Fruit fly (Drosophila melanogaster): ENCODE measurements around the gene CG5986.

CG5986 gene

DNA sequence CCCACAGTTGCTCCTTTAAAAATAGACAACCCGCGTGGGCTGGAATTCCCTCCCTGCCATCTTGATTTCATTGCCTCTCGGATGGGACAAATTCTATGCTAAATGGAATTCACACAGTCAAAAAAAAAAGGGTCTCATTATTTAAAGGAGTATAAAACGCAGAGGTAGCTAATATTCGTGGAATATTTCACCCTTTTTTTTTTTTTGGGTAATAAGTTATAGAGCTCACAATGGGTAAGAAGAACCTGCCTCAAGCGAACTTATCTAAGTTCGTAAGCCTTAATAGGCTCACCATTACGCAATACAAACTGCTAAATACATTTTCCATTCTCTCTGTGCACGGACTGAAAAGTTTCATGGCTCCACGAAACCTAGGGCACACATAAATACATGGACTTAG, 26.1 kb downstream of the CG5986 start:
- TF ChIP-seq CG8478 (optimal IDR thresholded peaks at IDR 0.05) (no peak), pan (optimal IDR thresholded peaks at IDR 0.05) (no peak), usp (GFP tag; optimal IDR thresholded peaks at IDR 0.05) (no peak), psq (optimal IDR thresholded peaks at IDR 0.05) (no peak), EcR (GFP tag; optimal IDR thresholded peaks at IDR 0.05) (no peak), Dll (optimal IDR thresholded peaks at IDR 0.05) (no peak)

DNA sequence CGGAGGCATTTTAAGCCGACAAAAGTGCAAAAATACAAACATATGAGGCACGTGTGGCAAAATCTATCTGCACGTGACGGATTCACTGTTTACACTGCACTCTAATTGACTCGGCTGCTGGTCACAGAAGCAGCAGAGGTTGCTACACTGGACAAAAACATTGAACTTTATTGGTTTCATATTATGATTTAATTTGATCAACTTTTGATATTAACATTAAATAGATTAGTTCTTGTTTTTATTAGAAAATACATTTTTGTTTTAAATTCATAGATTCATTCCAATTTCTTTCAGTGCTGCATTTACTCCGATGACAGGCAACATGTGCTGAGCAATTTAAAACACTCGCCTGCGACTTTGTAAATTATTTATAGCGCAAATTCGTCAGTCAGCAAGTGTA, 31.5 kb downstream of the CG5986 start:
- no peak for TF ChIP-seq EcR (GFP tag; optimal IDR thresholded peaks at IDR 0.05)
- no peak for TF ChIP-seq psq (optimal IDR thresholded peaks at IDR 0.05)
- no peak for TF ChIP-seq pan (optimal IDR thresholded peaks at IDR 0.05)
- TF ChIP-seq Dll (optimal IDR thresholded peaks at IDR 0.05), result no peak
- TF ChIP-seq CG8478 (optimal IDR thresholded peaks at IDR 0.05), result no peak
- TF ChIP-seq usp (GFP tag; optimal IDR thresholded peaks at IDR 0.05), result no peak

DNA sequence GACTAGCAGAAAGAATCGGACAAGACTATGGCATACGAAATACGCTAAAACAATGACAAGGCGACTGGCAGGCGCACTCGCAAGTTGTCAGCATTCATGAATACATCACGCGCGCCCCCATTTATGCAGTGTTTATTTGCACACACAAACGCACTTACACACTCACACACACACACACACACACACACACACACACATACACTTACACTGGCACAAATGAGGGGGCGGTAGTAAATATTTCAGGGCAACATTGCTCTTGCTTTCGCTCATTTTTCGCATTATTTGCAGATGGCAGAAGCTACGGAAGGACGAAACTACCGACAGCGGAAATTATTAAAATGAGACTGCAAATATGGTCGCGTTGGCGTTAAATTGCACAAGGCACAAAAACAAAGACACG, 32.0 kb downstream of the CG5986 start:
- TF ChIP-seq psq (optimal IDR thresholded peaks at IDR 0.05) (no peak), pan (optimal IDR thresholded peaks at IDR 0.05) (no peak), EcR (GFP tag; optimal IDR thresholded peaks at IDR 0.05) (no peak), CG8478 (optimal IDR thresholded peaks at IDR 0.05) (no peak), Dll (optimal IDR thresholded peaks at IDR 0.05) (no peak), usp (GFP tag; optimal IDR thresholded peaks at IDR 0.05) (no peak)

DNA sequence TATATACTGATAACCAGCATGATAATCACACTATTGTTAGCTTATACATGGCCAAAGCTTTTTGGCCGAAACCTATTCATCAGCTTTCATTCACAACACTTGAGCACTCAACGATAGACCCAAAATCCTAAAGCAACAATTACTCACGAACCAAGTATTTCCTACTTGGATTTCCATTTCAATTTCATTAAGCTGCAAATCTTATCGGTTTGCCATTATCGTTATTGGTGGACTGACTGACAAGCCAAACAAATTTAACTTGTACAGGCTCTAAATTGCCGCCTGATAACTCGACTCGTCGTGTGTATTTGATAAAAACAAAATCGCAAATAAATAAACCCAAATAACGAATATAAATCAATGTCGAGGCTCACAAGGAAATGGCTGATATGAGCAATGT, 37.4 kb downstream of the CG5986 start:
- no peak for TF ChIP-seq psq (optimal IDR thresholded peaks at IDR 0.05)
- no peak for TF ChIP-seq Dll (optimal IDR thresholded peaks at IDR 0.05)
- no peak for TF ChIP-seq EcR (GFP tag; optimal IDR thresholded peaks at IDR 0.05)
- no peak for TF ChIP-seq usp (GFP tag; optimal IDR thresholded peaks at IDR 0.05)
- TF ChIP-seq CG8478 (optimal IDR thresholded peaks at IDR 0.05), result no peak
- no peak for TF ChIP-seq pan (optimal IDR thresholded peaks at IDR 0.05)

DNA sequence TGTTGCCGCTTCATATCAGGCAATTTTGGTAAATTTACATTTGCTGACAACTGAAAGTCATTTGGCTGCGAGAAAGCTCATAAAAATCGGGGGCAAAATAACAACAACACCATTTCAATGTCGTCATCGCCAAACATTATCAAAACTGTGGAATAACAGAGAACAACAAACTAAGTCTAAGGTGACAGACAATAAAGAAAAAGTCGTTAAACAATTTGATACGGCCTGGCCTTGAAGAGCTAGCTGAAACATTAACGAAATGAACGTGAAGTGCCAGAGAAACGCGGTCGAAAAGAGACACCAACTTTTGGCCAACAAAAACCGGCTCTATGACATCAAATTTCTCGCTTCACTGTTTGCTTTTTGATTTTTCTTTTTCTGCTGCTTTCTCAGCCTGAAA, 42.6 kb downstream of the CG5986 start:
- TF ChIP-seq EcR (GFP tag; optimal IDR thresholded peaks at IDR 0.05) (no peak), psq (optimal IDR thresholded peaks at IDR 0.05) (no peak), Dll (optimal IDR thresholded peaks at IDR 0.05) (no peak), pan (optimal IDR thresholded peaks at IDR 0.05) (no peak), CG8478 (optimal IDR thresholded peaks at IDR 0.05) (no peak), usp (GFP tag; optimal IDR thresholded peaks at IDR 0.05) (no peak)

DNA sequence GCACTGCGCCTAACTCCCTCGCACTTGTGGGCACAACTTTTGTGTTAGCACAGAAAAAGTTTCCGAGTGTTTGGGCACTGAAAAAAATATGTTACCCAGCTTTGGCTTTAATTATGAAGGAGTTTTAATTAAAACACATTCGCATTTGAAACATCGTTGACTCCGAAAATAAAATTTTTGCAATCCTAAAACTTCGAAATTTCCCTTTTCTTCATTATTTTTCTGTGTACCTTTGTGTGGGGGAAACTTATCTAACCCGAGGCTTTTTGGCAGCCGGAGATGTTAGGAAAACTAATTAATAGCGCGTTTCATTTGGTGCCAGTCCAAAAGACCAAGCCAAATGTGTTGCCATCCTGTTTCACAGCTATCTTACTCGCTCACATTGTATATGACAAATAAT, 44.1 kb downstream of the CG5986 start:
- no peak for TF ChIP-seq pan (optimal IDR thresholded peaks at IDR 0.05)
- no peak for TF ChIP-seq CG8478 (optimal IDR thresholded peaks at IDR 0.05)
- TF ChIP-seq EcR (GFP tag; optimal IDR thresholded peaks at IDR 0.05), result no peak
- TF ChIP-seq psq (optimal IDR thresholded peaks at IDR 0.05), result no peak
- no peak for TF ChIP-seq Dll (optimal IDR thresholded peaks at IDR 0.05)
- no peak for TF ChIP-seq usp (GFP tag; optimal IDR thresholded peaks at IDR 0.05)

DNA sequence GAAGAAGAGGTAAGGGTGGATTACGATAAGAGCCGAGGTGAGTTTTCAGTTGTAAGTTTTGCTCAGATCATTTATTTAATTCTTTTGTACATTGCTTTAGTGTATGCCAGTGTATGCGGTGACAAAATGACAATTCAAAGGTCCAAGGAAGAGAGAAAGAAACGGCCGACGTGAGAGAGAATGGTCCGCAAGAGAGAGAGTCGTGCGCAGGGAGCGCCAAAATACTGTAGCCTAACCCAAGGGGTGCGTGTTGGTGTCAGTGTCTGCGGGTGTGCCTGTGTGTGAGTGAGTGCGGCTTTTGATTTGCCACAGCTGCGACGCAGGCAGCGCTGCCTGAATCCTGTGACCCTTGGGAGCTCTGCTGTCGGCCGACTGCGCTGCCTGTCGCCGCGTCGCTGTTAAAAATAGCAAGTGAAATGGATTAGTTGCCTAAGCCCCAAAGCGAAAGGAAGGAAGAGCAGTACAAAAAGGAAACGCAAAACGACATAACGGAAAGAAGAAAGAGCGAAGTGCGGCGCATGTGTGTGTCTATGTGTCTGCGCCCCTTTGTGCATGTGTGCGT, 45.1 kb downstream of the CG5986 start:
- TF ChIP-seq usp (GFP tag; optimal IDR thresholded peaks at IDR 0.05), result no peak
- no peak for TF ChIP-seq psq (optimal IDR thresholded peaks at IDR 0.05)
- TF ChIP-seq Dll (optimal IDR thresholded peaks at IDR 0.05), result no peak
- TF ChIP-seq EcR (GFP tag; optimal IDR thresholded peaks at IDR 0.05), result no peak
- no peak for TF ChIP-seq pan (optimal IDR thresholded peaks at IDR 0.05)
- TF ChIP-seq CG8478 (optimal IDR thresholded peaks at IDR 0.05), result no peak

DNA sequence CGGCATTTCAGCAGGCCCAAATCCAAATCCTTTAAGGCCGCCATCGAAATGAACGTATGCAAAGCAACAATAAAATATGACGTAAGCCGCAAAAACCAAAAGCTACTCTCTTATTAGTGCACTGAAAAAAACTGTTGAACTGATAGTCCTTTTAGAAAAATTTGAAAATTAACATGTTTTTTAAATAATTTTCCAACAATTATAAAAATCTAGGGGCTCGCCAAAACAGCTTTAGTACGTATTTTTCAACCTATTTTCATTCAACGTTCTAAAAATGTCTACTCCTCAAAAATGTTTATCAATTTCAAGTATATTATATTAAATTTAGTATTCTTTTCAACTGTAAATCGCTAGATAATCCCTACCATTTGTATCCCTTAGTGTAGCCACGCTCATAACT, 45.8 kb downstream of the CG5986 start:
- TF ChIP-seq CG8478 (optimal IDR thresholded peaks at IDR 0.05), result no peak
- TF ChIP-seq EcR (GFP tag; optimal IDR thresholded peaks at IDR 0.05), result no peak
- no peak for TF ChIP-seq pan (optimal IDR thresholded peaks at IDR 0.05)
- TF ChIP-seq Dll (optimal IDR thresholded peaks at IDR 0.05), result no peak
- TF ChIP-seq psq (optimal IDR thresholded peaks at IDR 0.05), result no peak
- no peak for TF ChIP-seq usp (GFP tag; optimal IDR thresholded peaks at IDR 0.05)
